Worm (Caenorhabditis elegans): ENCODE measurements around the gene T23G7.3.

DNA sequence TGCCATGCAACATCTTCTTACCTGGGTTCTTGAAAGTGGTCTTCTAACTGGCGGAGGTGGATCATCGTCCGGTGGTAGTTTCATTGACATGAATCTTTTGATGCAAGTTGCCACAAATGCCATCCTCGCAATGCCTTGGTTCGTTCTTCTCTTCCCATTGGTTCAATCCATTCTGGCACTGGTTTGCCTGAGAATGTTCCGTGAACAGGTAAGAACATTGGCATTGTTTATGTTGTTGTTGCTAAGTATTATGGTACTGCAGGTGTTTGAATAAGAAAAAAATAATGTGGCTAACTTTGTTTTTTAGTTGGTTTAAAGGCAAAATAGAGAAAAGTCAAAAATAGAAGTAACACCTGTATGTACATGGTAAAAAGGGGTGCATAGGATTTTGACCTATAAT lies 23.8 kb downstream of the T23G7.3 start:
- no peak for TF ChIP-seq cog-1 (tag; optimal IDR thresholded peaks at IDR 0.05)
- TF ChIP-seq flt-1 (GFP tag; IDR thresholded peaks at IDR 0.05), result no peak
- TF ChIP-seq med-1 (GFP tag; optimal IDR thresholded peaks at IDR 0.05; ENCODE audit: insufficient read depth), result no peak
- no peak for TF ChIP-seq ztf-29 (GFP tag; IDR thresholded peaks at IDR 0.05)
- TF ChIP-seq ztf-23 (GFP tag; IDR thresholded peaks at IDR 0.05), result no peak
